Worm (Caenorhabditis elegans) whole organism, young adult: ENCODE results near the gene lips-5.

Experiments
- B0035.1 ChIP-seq: sonication (generic microtip); optimal IDR thresholded peaks from 2 replicates; lab custom pipeline; 2016; ENCODE audit warnings: missing genetic modification characterization, mild to moderate bottlenecking, missing compliant biosample characterization, missing genotype, missing genetic modification reagents
- F22D6.2 ChIP-seq: sonication (generic microtip); optimal IDR thresholded peaks from 2 replicates; lab custom pipeline; 2016; ENCODE audit warnings: mild to moderate bottlenecking, missing genetic modification characterization, missing compliant biosample characterization
- F33H1.4 ChIP-seq: fragments of 200-800 bp; sonication (Bioruptor generic); IDR thresholded peaks from 2 replicates; pipeline ENCODE4 v1.3.6; 2022; ENCODE audit warnings: missing genetic modification reagents, missing genetic modification characterization, missing compliant biosample characterization
- F49E8.2 ChIP-seq: sonication (generic microtip); optimal IDR thresholded peaks from 3 replicates; lab custom pipeline; 2017; ENCODE audit warnings: missing genetic modification characterization, mild to moderate bottlenecking, missing compliant biosample characterization, antibody characterized with exemption, moderate library complexity; ENCODE audit not compliant: insufficient read depth
- F57A8.1 ChIP-seq: fragments of 200-800 bp; sonication (Bioruptor generic); optimal IDR thresholded peaks from 2 replicates; lab custom pipeline; 2018; ENCODE audit warnings: mild to moderate bottlenecking, missing genetic modification characterization, moderate library complexity, missing compliant biosample characterization
- K11D2.4 ChIP-seq: fragments of 200-800 bp; sonication (Bioruptor generic); IDR thresholded peaks from 2 replicates; pipeline ENCODE4 v1.3.6; 2022; ENCODE audit warnings: missing genetic modification reagents, missing genetic modification characterization, missing compliant biosample characterization
- K12H6.12 ChIP-seq: fragments of 200-800 bp; sonication (Bioruptor generic); optimal IDR thresholded peaks from 2 replicates; lab custom pipeline; 2018; ENCODE audit warnings: mild to moderate bottlenecking, missing genetic modification characterization, missing compliant biosample characterization
- T07F8.4 ChIP-seq: sonication (generic microtip); optimal IDR thresholded peaks from 2 replicates; lab custom pipeline; 2016; ENCODE audit warnings: mild to moderate bottlenecking, missing genetic modification characterization, moderate library complexity, missing compliant biosample characterization
- T26A5.8 ChIP-seq: sonication (generic microtip); optimal IDR thresholded peaks from 2 replicates; lab custom pipeline; 2016; ENCODE audit warnings: missing genetic modification characterization, missing compliant biosample characterization
- Y56A3A.18 ChIP-seq: fragments of 200-800 bp; sonication (Bioruptor generic); IDR thresholded peaks from 2 replicates; pipeline ENCODE4 v1.3.6; 2022; ENCODE audit warnings: missing genetic modification reagents, missing genetic modification characterization, missing compliant biosample characterization
- Y79H2A.3 ChIP-seq: fragments of 200-800 bp; sonication (Bioruptor generic); conservative IDR thresholded peaks from 2 replicates; pipeline ENCODE4 v1.3.6; 2022; ENCODE audit warnings: missing genetic modification reagents, missing genetic modification characterization, missing compliant biosample characterization
- atf-7 ChIP-seq: sonication (generic microtip); optimal IDR thresholded peaks from 2 replicates; lab custom pipeline; 2017; ENCODE audit warnings: mild to moderate bottlenecking, missing genetic modification characterization, missing compliant biosample characterization
- athp-1 ChIP-seq: sonication (generic microtip); optimal IDR thresholded peaks from 2 replicates; lab custom pipeline; 2017; ENCODE audit warnings: mild to moderate bottlenecking, missing genetic modification characterization, missing compliant biosample characterization
- attf-6 ChIP-seq: fragments of 200-800 bp; sonication (Bioruptor generic); IDR thresholded peaks from 2 replicates; pipeline ENCODE4 v1.3.6; 2022; ENCODE audit warnings: missing genetic modification reagents, missing genetic modification characterization, missing compliant biosample characterization
- bed-2 ChIP-seq: fragments of 200-800 bp; sonication (Bioruptor generic); IDR thresholded peaks from 2 replicates; pipeline ENCODE4 v1.3.6; 2022; ENCODE audit warnings: missing genetic modification reagents, missing genetic modification characterization, missing compliant biosample characterization
- ceh-40 ChIP-seq: fragments of 200-800 bp; sonication (Bioruptor generic); IDR thresholded peaks from 2 replicates; pipeline ENCODE4 v1.3.6; 2022; ENCODE audit warnings: missing genetic modification characterization, missing compliant biosample characterization
- ceh-58 ChIP-seq: fragments of 200-800 bp; sonication (Bioruptor generic); IDR thresholded peaks from 2 replicates; pipeline ENCODE4 v1.3.6; 2022; ENCODE audit warnings: missing genetic modification characterization, missing compliant biosample characterization
- ceh-79 ChIP-seq: sonication (generic microtip); optimal IDR thresholded peaks from 2 replicates; lab custom pipeline; 2017; ENCODE audit warnings: mild to moderate bottlenecking, missing genetic modification characterization, missing compliant biosample characterization
- dox-1 ChIP-seq: fragments of 200-800 bp; sonication (Bioruptor generic); IDR thresholded peaks from 2 replicates; pipeline ENCODE4 v1.3.6; 2022; ENCODE audit warnings: missing genetic modification reagents, missing genetic modification characterization, missing compliant biosample characterization
- efl-1 ChIP-seq: fragments of 150-350 bp; optimal IDR thresholded peaks from 2 replicates; lab custom pipeline; 2014; ENCODE audit warnings: missing biosample characterization, missing genetic modification reagents, missing genetic modification characterization
- egl-44 ChIP-seq: fragments of 200-800 bp; sonication (Bioruptor generic); IDR thresholded peaks from 2 replicates; pipeline ENCODE4 v1.3.6; 2022; ENCODE audit warnings: missing genetic modification reagents, missing genetic modification characterization, missing compliant biosample characterization
- hrde-1 ChIP-seq: sonication (generic microtip); optimal IDR thresholded peaks from 2 replicates; lab custom pipeline; 2016; ENCODE audit warnings: missing genetic modification characterization, mild to moderate bottlenecking, missing compliant biosample characterization, moderate library complexity, missing genotype, missing genetic modification reagents, borderline replicate concordance
- let-526 ChIP-seq: fragments of 200-800 bp; sonication (Bioruptor generic); IDR thresholded peaks from 2 replicates; pipeline ENCODE4 v1.3.6; 2022; ENCODE audit warnings: missing genetic modification reagents, missing genetic modification characterization, missing compliant biosample characterization
- lsl-1 ChIP-seq: fragments of 200-800 bp; sonication (Bioruptor generic); optimal IDR thresholded peaks from 2 replicates; lab custom pipeline; 2018; ENCODE audit warnings: mild to moderate bottlenecking, missing genetic modification characterization, moderate library complexity, missing compliant biosample characterization
- madf-3 ChIP-seq: fragments of 200-800 bp; sonication (Bioruptor generic); IDR thresholded peaks from 2 replicates; pipeline ENCODE4 v1.3.6; 2022; ENCODE audit warnings: missing genetic modification reagents, missing genetic modification characterization, missing compliant biosample characterization
- madf-6 ChIP-seq: fragments of 200-800 bp; sonication (Bioruptor generic); IDR thresholded peaks from 2 replicates; pipeline ENCODE4 v1.3.6; 2022; ENCODE audit warnings: missing genetic modification reagents, missing genetic modification characterization, missing compliant biosample characterization
- mcd-1 ChIP-seq: fragments of 200-800 bp; sonication (Bioruptor generic); IDR thresholded peaks from 2 replicates; pipeline ENCODE4 v1.3.6; 2022; ENCODE audit warnings: missing genetic modification reagents, missing genetic modification characterization, missing compliant biosample characterization
- mel-28 ChIP-seq: sonication (generic microtip); optimal IDR thresholded peaks from 2 replicates; lab custom pipeline; 2016; ENCODE audit warnings: borderline replicate concordance, mild to moderate bottlenecking, missing genetic modification characterization, missing compliant biosample characterization
- nhr-179 ChIP-seq: sonication (generic microtip); optimal IDR thresholded peaks from 2 replicates; lab custom pipeline; 2016; ENCODE audit warnings: mild to moderate bottlenecking, missing genetic modification characterization, missing compliant biosample characterization
- pha-4 ChIP-seq: fragments of 150-350 bp; sonication (generic microtip); optimal IDR thresholded peaks from 2 replicates; lab custom pipeline; 2014; ENCODE audit warnings: missing biosample characterization, missing genetic modification reagents, missing genetic modification characterization
- rpc-1 ChIP-seq, 2 experiments: fragments of 150-350 bp in 1 of 2; sonication (generic microtip) in 1 of 2; optimal IDR thresholded peaks; 2 replicates each; lab custom pipeline; 2014 to 2018; ENCODE audit warnings: missing biosample characterization in 1 of 2, missing genetic modification characterization in 1 of 2, missing genetic modification reagents in 1 of 2, missing genotype in 1 of 2
- snpc-3.4 ChIP-seq: sonication (generic microtip); optimal IDR thresholded peaks from 2 replicates; lab custom pipeline; 2017; ENCODE audit warnings: missing genetic modification characterization, mild to moderate bottlenecking, missing compliant biosample characterization, antibody characterized with exemption, moderate library complexity, missing genotype, missing genetic modification reagents
- snpc-4 ChIP-seq, 5 experiments: fragments of 150-350 bp in 1 of 5; sonication (generic microtip) in 4 of 5; optimal IDR thresholded peaks; 2 replicates each; lab custom pipeline; 2014 to 2018; ENCODE audit warnings: missing genetic modification characterization in 5 of 5, missing biosample characterization in 3 of 5, antibody characterized with exemption in 2 of 5, mild to moderate bottlenecking in 2 of 5, missing compliant biosample characterization in 2 of 5, missing genotype in 2 of 5, moderate library complexity in 2 of 5, missing genetic modification reagents in 1 of 5
- somi-1 ChIP-seq: fragments of 200-800 bp; sonication (Bioruptor generic); optimal IDR thresholded peaks from 2 replicates; lab custom pipeline; 2018; ENCODE audit warnings: mild to moderate bottlenecking, missing genetic modification characterization, missing compliant biosample characterization
- tbx-9 ChIP-seq: sonication (generic microtip); optimal IDR thresholded peaks from 2 replicates; lab custom pipeline; 2016; ENCODE audit warnings: borderline replicate concordance, missing genetic modification characterization, inconsistent platforms, missing compliant biosample characterization
- zfh-2 ChIP-seq: fragments of 200-800 bp; sonication (Bioruptor generic); conservative IDR thresholded peaks from 2 replicates; pipeline ENCODE4 v1.3.6; 2022; ENCODE audit warnings: missing genetic modification reagents, missing genetic modification characterization, missing compliant biosample characterization
- zim-3 ChIP-seq: sonication (generic microtip); optimal IDR thresholded peaks from 2 replicates; lab custom pipeline; 2017; ENCODE audit warnings: mild to moderate bottlenecking, missing genetic modification characterization, moderate library complexity, missing compliant biosample characterization
- ztf-18 ChIP-seq: sonication (generic microtip); optimal IDR thresholded peaks from 2 replicates; lab custom pipeline; 2016; ENCODE audit warnings: missing genotype, mild to moderate bottlenecking, missing genetic modification characterization, missing compliant biosample characterization
- ztf-25 ChIP-seq: fragments of 200-800 bp; sonication (Bioruptor generic); IDR thresholded peaks from 2 replicates; pipeline ENCODE4 v1.3.6; 2022; ENCODE audit warnings: missing genetic modification reagents, missing genetic modification characterization, missing compliant biosample characterization
- ztf-28 ChIP-seq: fragments of 200-800 bp; sonication (Bioruptor generic); IDR thresholded peaks from 2 replicates; pipeline ENCODE4 v1.3.6; 2022; ENCODE audit warnings: missing genetic modification reagents, missing genetic modification characterization, missing compliant biosample characterization
- ztf-6 ChIP-seq: fragments of 200-800 bp; sonication (Bioruptor generic); IDR thresholded peaks from 2 replicates; pipeline ENCODE4 v1.3.6; 2022; ENCODE audit warnings: missing genetic modification reagents, missing genetic modification characterization, missing compliant biosample characterization

lips-5 gene

DNA sequence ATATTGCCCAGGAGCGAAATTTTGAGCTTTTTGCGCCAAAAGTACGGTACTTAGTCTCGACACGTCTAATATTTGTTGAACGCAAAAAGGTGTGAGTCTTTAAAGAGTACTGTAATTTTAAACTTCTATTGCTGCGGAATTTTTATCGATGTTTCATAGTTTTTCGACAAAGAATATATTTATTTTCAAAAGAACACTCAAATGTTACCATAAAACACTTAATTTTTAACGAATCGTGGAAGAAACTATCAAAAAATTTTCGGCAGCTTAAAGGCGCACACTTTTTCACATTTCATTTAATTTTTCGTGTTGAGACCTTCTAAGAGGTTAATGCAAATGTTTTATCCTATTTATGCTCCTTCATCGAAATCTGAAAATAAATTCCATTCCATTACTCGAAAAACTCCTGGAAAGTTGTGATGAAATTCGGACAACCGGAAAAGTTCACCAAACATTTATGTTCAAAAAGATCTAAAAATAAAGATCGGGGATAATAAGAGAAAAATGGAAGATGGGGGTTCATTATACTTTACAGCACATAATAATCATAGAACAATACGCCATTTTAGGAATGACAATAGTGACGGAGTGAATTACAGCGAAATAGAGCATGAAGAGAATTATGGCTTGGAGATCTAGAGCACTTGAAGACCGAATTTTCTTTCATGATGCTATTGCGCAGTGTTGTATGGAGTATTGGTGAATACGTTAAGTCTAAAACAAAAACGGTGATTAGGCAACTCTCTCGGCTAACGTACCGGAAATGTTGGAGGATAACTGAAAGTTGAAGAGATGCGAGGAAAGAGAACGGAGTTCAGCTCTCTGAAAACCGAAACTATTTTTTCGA, 46.7 kb upstream of the lips-5 start (continued):
- TF ChIP-seq F49E8.2 (tag; lab: Kevin White, UChicago) = peak; percentile 89
- peak; percentile 64 for TF ChIP-seq madf-3 (GFP tag; lab: Robert Waterston, UW)
- peak; percentile 60 for TF ChIP-seq hrde-1 (tag; lab: Kevin White, UChicago)
- TF ChIP-seq ceh-58 (GFP tag; lab: Robert Waterston, UW) = peak; percentile 63; the same call in 1 of the 2 replicates
- no peak for TF ChIP-seq nhr-179 (tag; lab: Kevin White, UChicago)
- peak; percentile 5 for TF ChIP-seq efl-1
- no peak for TF ChIP-seq zim-3
- peak; percentile 64 for TF ChIP-seq attf-6
- TF ChIP-seq egl-44 (GFP tag; lab: Robert Waterston, UW) = 0 out of 2 replicates have a peak, but pooled peaks have one; percentile 7
- TF ChIP-seq ztf-6 (GFP tag; lab: Robert Waterston, UW) = no peak
- TF ChIP-seq snpc-3.4 (tag; lab: Kevin White, UChicago) = peak; percentile 64
- TF ChIP-seq K12H6.12 (tag; lab: Kevin White, UChicago) = no peak
- no peak for TF ChIP-seq F33H1.4
- no peak for TF ChIP-seq F57A8.1 (GFP tag; lab: Kevin White, UChicago)
- TF ChIP-seq ceh-79 (tag; lab: Kevin White, UChicago) = peak; percentile 58
- TF ChIP-seq athp-1 (tag; lab: Kevin White, UChicago) = peak; percentile 79
- no peak for TF ChIP-seq zfh-2 (GFP tag; lab: Robert Waterston, UW)
- no peak for TF ChIP-seq T26A5.8
- peak; percentile 43; the same call in 1 of the 2 replicates for TF ChIP-seq let-526 (GFP tag; lab: Robert Waterston, UW)
- peak; percentile 92 for TF ChIP-seq Y79H2A.3 (GFP tag; lab: Robert Waterston, UW)
- no peak for TF ChIP-seq bed-2
- peak; percentile 74 for TF ChIP-seq madf-6 (GFP tag; lab: Robert Waterston, UW)
- peak; percentile 79; the same call in 1 of the 2 replicates for TF ChIP-seq ztf-25
- no peak for TF ChIP-seq F22D6.2 (tag; lab: Kevin White, UChicago)
- peak; percentile 44 for TF ChIP-seq atf-7 (tag; lab: Kevin White, UChicago)
- TF ChIP-seq T07F8.4 (tag; lab: Kevin White, UChicago) = no peak
- no peak for TF ChIP-seq ztf-28 (GFP tag; lab: Robert Waterston, UW)
- no peak for TF ChIP-seq mel-28 (tag; lab: Kevin White, UChicago)
- TF ChIP-seq Y56A3A.18 = peak; percentile 63; the same call in 1 of the 2 replicates
- no peak for TF ChIP-seq somi-1 (GFP tag; lab: Kevin White, UChicago)
- TF ChIP-seq ztf-18 (tag; lab: Kevin White, UChicago) = no peak
- no peak for TF ChIP-seq K11D2.4 (GFP tag; lab: Robert Waterston, UW)
- peak; percentile 27 for TF ChIP-seq lsl-1
- TF ChIP-seq snpc-4 (GFP tag; optimal IDR thresholded peaks at IDR 0.05; lab: Kevin White, UChicago) = no peak
- peak in 2 of 4 experiments; percentile 2 to 43 for TF ChIP-seq snpc-4 (tag; optimal IDR thresholded peaks at IDR 0.05; lab: Kevin White, UChicago)
- no peak for TF ChIP-seq ceh-40
- no peak for TF ChIP-seq tbx-9 (tag; lab: Kevin White, UChicago)
- 0 out of 2 replicates have a peak, but pooled peaks have one; percentile 22 for TF ChIP-seq dox-1 (GFP tag; lab: Robert Waterston, UW)
- peak; percentile 53 for TF ChIP-seq pha-4
- TF ChIP-seq rpc-1 (optimal IDR thresholded peaks at IDR 0.05; lab: Kevin White, UChicago) = no peak
- no peak for TF ChIP-seq rpc-1 (tag; optimal IDR thresholded peaks at IDR 0.05; lab: Kevin White, UChicago)
- TF ChIP-seq B0035.1 = peak; percentile 8
- peak; percentile 12; the same call in 1 of the 2 replicates for TF ChIP-seq mcd-1 (GFP tag; lab: Robert Waterston, UW)
